Worm (Caenorhabditis elegans) whole organism, L4/young adult: ENCODE results near the gene M03F4.6.

Experiments
- W03F9.2 ChIP-seq: fragments of 150-350 bp; optimal IDR thresholded peaks from 2 replicates; lab custom pipeline; 2014; ENCODE audit warnings: missing biosample characterization, missing genetic modification characterization
- dao-5 ChIP-seq: sonication (generic microtip); optimal IDR thresholded peaks from 2 replicates; lab custom pipeline; 2016; ENCODE audit warnings: missing genotype, missing genetic modification characterization, moderate library complexity, missing compliant biosample characterization
- him-1 ChIP-seq: sonication (generic microtip); optimal IDR thresholded peaks from 2 replicates; lab custom pipeline; 2016; ENCODE audit warnings: missing genotype, missing genetic modification reagents, missing genetic modification characterization, missing compliant biosample characterization

DNA sequence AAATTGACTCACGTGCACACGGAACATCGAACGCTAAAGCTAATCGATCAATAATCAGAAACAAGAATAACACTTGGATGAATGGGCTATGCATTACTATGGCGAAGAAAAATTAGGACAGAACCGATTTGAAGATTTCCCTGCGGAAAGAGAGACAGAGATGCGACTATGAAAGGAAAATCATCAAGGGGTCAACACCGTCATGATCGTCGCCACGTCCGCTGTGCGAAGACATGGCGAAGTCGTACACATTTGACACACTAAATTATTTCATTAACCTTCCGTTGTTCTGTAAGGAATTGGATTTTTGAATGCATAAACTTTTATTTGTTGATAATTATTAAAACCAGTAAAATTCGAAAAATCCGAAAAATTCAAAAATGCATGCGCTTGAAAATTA, at the start of gene M03F4.6:
- TF ChIP-seq W03F9.2 (tag; lab: Kevin White, UChicago) (no peak), dao-5 (tag; lab: Kevin White, UChicago) (no peak), him-1 (tag; lab: Kevin White, UChicago) (no peak)
